Fruit fly (Drosophila melanogaster): ENCODE measurements around the gene Cyp9f3.

The Cyp9f3 gene

DNA sequence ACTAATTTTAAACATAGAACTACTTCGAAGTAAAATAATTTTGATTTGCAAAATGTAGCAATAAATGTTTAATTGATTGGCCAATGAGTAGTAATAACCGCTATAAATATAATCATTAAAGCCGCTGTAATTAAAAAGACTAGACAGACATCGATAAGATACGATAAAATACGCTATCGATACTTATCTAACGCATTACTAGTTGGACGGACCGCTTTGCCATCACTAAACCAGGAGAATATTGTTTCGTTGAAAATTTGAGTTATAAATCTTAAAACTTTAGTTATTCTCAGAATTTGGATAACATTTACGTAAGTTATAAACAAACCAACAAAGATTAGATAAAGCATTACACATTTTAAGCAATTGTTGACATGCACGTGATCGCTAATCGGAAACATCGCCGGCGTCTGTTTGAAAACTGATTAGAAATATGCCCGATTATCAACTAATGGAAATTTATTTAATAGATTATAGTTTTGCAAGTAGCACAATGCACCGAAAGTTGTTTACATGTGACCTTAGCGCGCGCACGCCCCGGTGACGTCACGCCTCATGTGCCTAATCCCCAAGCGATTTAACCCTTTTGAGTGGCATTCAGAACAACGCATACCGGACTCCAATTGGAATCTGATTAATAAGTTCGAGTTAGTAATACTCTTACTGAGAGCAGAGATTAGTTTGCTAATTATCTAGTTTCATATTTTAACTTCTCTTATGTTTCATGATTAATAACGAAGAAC lies 40.8 kb upstream of the Cyp9f3 start, which contains the start of gene Desat1 (continued):
- TF ChIP-seq bsh (GFP tag; optimal IDR thresholded peaks at IDR 0.05) (no peak), ttk (GFP tag; IDR thresholded peaks at IDR 0.05) (no peak), CG31224 (GFP tag; IDR thresholded peaks at IDR 0.05) (no peak), Fer2 (tag; optimal IDR thresholded peaks at IDR 0.05) (no peak), CG17829 (tag; optimal IDR thresholded peaks at IDR 0.05) (peak; percentile 15), bab2 (GFP tag; optimal IDR thresholded peaks at IDR 0.05) (no peak), CG10267 (tag; optimal IDR thresholded peaks at IDR 0.05) (peak; percentile 50), tna (GFP tag; IDR thresholded peaks at IDR 0.05; ENCODE audit: partially characterized antibody) (peak; percentile 81), ewg (GFP tag; optimal IDR thresholded peaks at IDR 0.05) (no peak), cad (GFP tag; optimal IDR thresholded peaks at IDR 0.05) (no peak), Nf-YB (GFP tag; optimal IDR thresholded peaks at IDR 0.05) (no peak), run (tag; optimal IDR thresholded peaks at IDR 0.05) (no peak), tup (GFP tag; optimal IDR thresholded peaks at IDR 0.05) (no peak), nmo (GFP tag; optimal IDR thresholded peaks at IDR 0.05) (peak; percentile 22), CG31365 (tag; optimal IDR thresholded peaks at IDR 0.05) (no peak), Eip74EF (GFP tag; optimal IDR thresholded peaks at IDR 0.05) (no peak), CG12104 (GFP tag; optimal IDR thresholded peaks at IDR 0.05) (no peak), Oli (tag; optimal IDR thresholded peaks at IDR 0.05) (no peak), CG9727 (GFP tag; optimal IDR thresholded peaks at IDR 0.05) (no peak), CG2875 (GFP tag; optimal IDR thresholded peaks at IDR 0.05) (no peak), CG14860 (GFP tag; IDR thresholded peaks at IDR 0.05; ENCODE audit: partially characterized antibody) (peak; percentile 81), abd-A (tag; optimal IDR thresholded peaks at IDR 0.05) (no peak), Doc3 (GFP tag; IDR thresholded peaks at IDR 0.05; ENCODE audit: partially characterized antibody) (peak; percentile 90), lilli (GFP tag; optimal IDR thresholded peaks at IDR 0.05) (no peak), lmd (GFP tag; IDR thresholded peaks at IDR 0.05) (no peak), ERR (GFP tag; optimal IDR thresholded peaks at IDR 0.05) (no peak), esg (GFP tag; conservative IDR thresholded peaks at IDR 0.05) (no peak), CG1529 (GFP tag; optimal IDR thresholded peaks at IDR 0.05) (no peak), mld (GFP tag; IDR thresholded peaks at IDR 0.05; ENCODE audit: partially characterized antibody) (peak; percentile 72), CG13624 (GFP tag; optimal IDR thresholded peaks at IDR 0.05) (peak; percentile 29), CG16815 (GFP tag; optimal IDR thresholded peaks at IDR 0.05) (no peak), Scr (GFP tag; IDR thresholded peaks at IDR 0.05; ENCODE audit: partially characterized antibody) (peak; percentile 91), CG15011 (GFP tag; optimal IDR thresholded peaks at IDR 0.05) (no peak), Pdp1 (GFP tag; optimal IDR thresholded peaks at IDR 0.05) (peak in 1 of 2 experiments; percentile 60), Stat92E (GFP tag; optimal IDR thresholded peaks at IDR 0.05) (peak in 1 of 3 experiments; percentile 41), sug (tag; optimal IDR thresholded peaks at IDR 0.05) (peak; percentile 22), lbe (GFP tag; optimal IDR thresholded peaks at IDR 0.05) (peak; percentile 50), btn (GFP tag; optimal IDR thresholded peaks at IDR 0.05) (no peak), CG18764 (GFP tag; optimal IDR thresholded peaks at IDR 0.05) (no peak), ato (GFP tag; IDR thresholded peaks at IDR 0.05; ENCODE audit: partially characterized antibody) (peak; percentile 86), ap (GFP tag; IDR thresholded peaks at IDR 0.05) (no peak), Hr39 (optimal IDR thresholded peaks at IDR 0.05) (no peak), CG4360 (GFP tag; IDR thresholded peaks at IDR 0.05) (no peak), CG18476 (GFP tag; optimal IDR thresholded peaks at IDR 0.05) (no peak), CG9437 (GFP tag; optimal IDR thresholded peaks at IDR 0.05) (no peak), CG11504 (tag; optimal IDR thresholded peaks at IDR 0.05) (no peak), Sry-β (GFP tag; optimal IDR thresholded peaks at IDR 0.05) (peak; percentile 55), psq (GFP tag; optimal IDR thresholded peaks at IDR 0.05) (no peak)

All from whole organism, embryonic.